Worm (Caenorhabditis elegans) whole organism, midembryonic: Measurements from ENCODE around the gene F28E10.4.

Experiments used
- cog-1 ChIP-seq: sonication (generic microtip); optimal IDR thresholded peaks from 2 replicates; lab custom pipeline; 2016; ENCODE audit warnings: missing genetic modification characterization, missing compliant biosample characterization
- flt-1 ChIP-seq: fragments of 200-800 bp; sonication (Bioruptor generic); IDR thresholded peaks from 2 replicates; pipeline ENCODE4 v1.3.6; 2022; ENCODE audit warnings: missing genetic modification characterization, missing compliant biosample characterization
- med-1 ChIP-seq: sonication (generic microtip); optimal IDR thresholded peaks from 2 replicates; lab custom pipeline; 2017; ENCODE audit warnings: missing genetic modification characterization, mild to moderate bottlenecking, missing compliant biosample characterization, antibody characterized with exemption, missing genetic modification reagents; ENCODE audit not compliant: insufficient read depth
- ref-1 ChIP-seq: fragments of 200-800 bp; sonication (Bioruptor generic); conservative IDR thresholded peaks from 2 replicates; pipeline ENCODE4 v1.3.6; 2022; ENCODE audit warnings: missing genetic modification reagents, missing genetic modification characterization, missing compliant biosample characterization
- ztf-23 ChIP-seq: fragments of 200-800 bp; sonication (Bioruptor generic); IDR thresholded peaks from 2 replicates; pipeline ENCODE4 v1.3.6; 2022; ENCODE audit warnings: missing genetic modification reagents, missing genetic modification characterization, missing compliant biosample characterization

DNA sequence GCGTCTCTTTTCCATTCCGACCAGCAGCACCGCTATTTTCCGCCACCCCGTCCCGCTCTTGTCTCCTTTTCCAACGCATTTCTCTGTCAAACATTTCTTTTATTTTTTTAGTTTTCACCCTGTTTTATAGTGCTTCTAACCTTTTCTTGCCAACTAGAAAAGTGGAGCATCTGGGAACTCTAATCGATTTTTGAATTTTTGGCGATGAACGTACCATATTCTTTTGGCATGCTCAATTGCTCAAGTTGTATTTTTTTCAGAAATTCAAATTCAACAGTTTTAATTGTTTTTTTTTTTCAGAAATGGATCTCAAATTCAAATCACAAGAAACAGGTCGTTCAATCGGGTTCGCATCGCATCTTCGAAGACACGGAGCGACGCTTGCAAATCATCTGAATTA is 19.0 kb downstream of the F28E10.4 start, which contains the start of gene ZK185.1:
- no peak for TF ChIP-seq cog-1 (tag; lab: Kevin White, UChicago)
- TF ChIP-seq ztf-23 (GFP tag; lab: Robert Waterston, UW): no peak
- TF ChIP-seq ref-1 (GFP tag; lab: Robert Waterston, UW): no peak
- TF ChIP-seq med-1 (GFP tag; lab: Kevin White, UChicago): no peak
- TF ChIP-seq flt-1: no peak
